Fruit fly (Drosophila melanogaster): ENCODE results near the gene Axn.

dm6 chr3R:30063704-30064103 lies 41.1 kb downstream of the Axn start:
- TF ChIP-seq h (optimal IDR thresholded peaks at IDR 0.05) (no peak), insv (optimal IDR thresholded peaks at IDR 0.05) (no peak), Myc (optimal IDR thresholded peaks at IDR 0.05) (no peak)
